Fruit fly (Drosophila melanogaster) whole organism, prepupa: Measurements from ENCODE around the gene CG32683.

Experiments used
- CG16779 ChIP-seq: fragments of 200-800 bp; sonication (Bioruptor generic); optimal IDR thresholded peaks from 3 replicates; lab custom pipeline; 2017; ENCODE audit warnings: missing biosample characterization, mild to moderate bottlenecking, missing genetic modification characterization
- CG3919 ChIP-seq: fragments of 200-800 bp; sonication (Bioruptor generic); optimal IDR thresholded peaks from 3 replicates; lab custom pipeline; 2016; ENCODE audit warnings: missing biosample characterization, missing genetic modification characterization

DNA sequence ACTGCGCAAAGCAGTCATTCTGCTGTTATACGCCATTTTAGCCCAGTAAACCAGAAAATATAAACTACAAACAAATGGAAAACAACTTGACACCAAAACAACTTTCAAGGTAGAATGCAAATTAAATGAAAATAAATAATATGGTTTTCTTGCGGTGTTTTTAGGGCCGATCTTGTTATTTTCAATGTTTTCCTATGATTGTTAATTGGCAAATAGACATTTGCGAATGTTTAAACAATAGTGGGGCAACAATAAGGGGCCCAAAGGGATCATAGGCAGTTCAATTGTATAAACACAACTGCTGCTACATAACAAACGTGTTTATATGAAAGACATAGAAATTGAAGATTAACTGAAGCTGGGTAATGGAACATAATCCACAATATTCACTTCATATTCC, 57.9 kb downstream of the CG32683 start:
- no peak for TF ChIP-seq CG3919 (GFP tag; lab: Kevin White, UChicago)
- no peak for TF ChIP-seq CG16779
